Worm (Caenorhabditis elegans): Measurements from ENCODE around the gene sftb-2.

sftb-2 gene

ce11 chrV:151310-151709 lies 23.3 kb downstream of the sftb-2 start, which contains the start of gene W03F9.4:
TSS of gene W03F9.4 (minus strand) at chrV:151388.
- TF ChIP-seq T22C8.4 (GFP tag; IDR thresholded peaks at IDR 0.05) (no peak), cog-1 (tag; optimal IDR thresholded peaks at IDR 0.05) (no peak), ztf-29 (GFP tag; IDR thresholded peaks at IDR 0.05) (no peak), med-1 (GFP tag; optimal IDR thresholded peaks at IDR 0.05; ENCODE audit: insufficient read depth) (no peak), flt-1 (GFP tag; IDR thresholded peaks at IDR 0.05) (no peak), ref-1 (GFP tag; conservative IDR thresholded peaks at IDR 0.05) (no peak), ztf-23 (GFP tag; IDR thresholded peaks at IDR 0.05) (no peak), klf-2 (GFP tag; conservative IDR thresholded peaks at IDR 0.05) (no peak), tab-1 (GFP tag; IDR thresholded peaks at IDR 0.05) (no peak)

DNA sequence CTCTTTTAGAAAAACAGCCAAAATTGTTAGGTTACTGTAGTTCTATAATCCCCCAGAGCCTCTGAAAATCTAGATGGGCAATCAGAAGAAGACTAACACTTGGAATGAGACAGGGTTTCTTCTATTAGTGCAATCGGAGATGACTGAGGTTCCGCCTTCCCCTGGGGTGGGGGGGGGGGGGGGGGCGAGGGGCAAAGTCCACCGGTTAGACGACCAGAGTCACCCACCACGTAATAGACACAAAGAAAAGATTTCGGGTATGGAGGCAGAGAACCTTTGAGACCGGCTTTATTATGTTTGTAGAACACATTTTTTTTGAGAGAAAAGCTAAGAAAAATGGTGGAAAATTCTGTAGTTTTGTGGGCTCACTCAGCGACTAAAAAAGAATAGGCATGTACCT lies 24.1 kb downstream of the sftb-2 start:
- TF ChIP-seq ztf-29 (GFP tag; IDR thresholded peaks at IDR 0.05) (no peak), T22C8.4 (GFP tag; IDR thresholded peaks at IDR 0.05) (no peak), klf-2 (GFP tag; conservative IDR thresholded peaks at IDR 0.05) (no peak), flt-1 (GFP tag; IDR thresholded peaks at IDR 0.05) (0 out of 2 replicates have a peak, but pooled peaks have one; percentile 41)

DNA sequence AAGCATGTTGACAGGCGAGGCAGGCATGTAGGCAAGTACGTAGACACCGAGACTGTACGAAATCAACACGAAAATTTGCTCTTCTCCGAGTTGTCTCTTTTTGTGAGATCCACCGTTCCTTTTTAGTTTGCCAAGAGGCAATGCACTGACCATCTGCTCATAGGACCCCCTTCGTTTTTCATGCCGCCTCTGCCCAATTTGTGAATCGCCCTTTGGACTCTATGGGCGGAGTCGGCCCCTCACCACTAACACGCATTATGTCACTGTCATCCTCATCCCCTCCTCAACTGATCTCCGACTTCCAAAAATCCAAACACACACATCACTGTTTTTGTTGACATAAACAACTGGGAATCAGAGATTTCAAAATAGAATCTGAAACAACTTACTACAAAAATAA lies 25.8 kb downstream of the sftb-2 start:
- TF ChIP-seq med-1 (GFP tag; optimal IDR thresholded peaks at IDR 0.05; ENCODE audit: insufficient read depth): no peak
- TF ChIP-seq ztf-23 (GFP tag; IDR thresholded peaks at IDR 0.05): 0 out of 2 replicates have a peak, but pooled peaks have one; percentile 7
- TF ChIP-seq ref-1 (GFP tag; conservative IDR thresholded peaks at IDR 0.05): no peak
- 0 out of 2 replicates have a peak, but pooled peaks have one; percentile 7 for TF ChIP-seq T22C8.4 (GFP tag; IDR thresholded peaks at IDR 0.05)
- TF ChIP-seq ztf-29 (GFP tag; IDR thresholded peaks at IDR 0.05): no peak
- TF ChIP-seq tab-1 (GFP tag; IDR thresholded peaks at IDR 0.05): 0 out of 2 replicates have a peak, but pooled peaks have one; percentile 65
- TF ChIP-seq flt-1 (GFP tag; IDR thresholded peaks at IDR 0.05): 0 out of 2 replicates have a peak, but pooled peaks have one; percentile 25

DNA sequence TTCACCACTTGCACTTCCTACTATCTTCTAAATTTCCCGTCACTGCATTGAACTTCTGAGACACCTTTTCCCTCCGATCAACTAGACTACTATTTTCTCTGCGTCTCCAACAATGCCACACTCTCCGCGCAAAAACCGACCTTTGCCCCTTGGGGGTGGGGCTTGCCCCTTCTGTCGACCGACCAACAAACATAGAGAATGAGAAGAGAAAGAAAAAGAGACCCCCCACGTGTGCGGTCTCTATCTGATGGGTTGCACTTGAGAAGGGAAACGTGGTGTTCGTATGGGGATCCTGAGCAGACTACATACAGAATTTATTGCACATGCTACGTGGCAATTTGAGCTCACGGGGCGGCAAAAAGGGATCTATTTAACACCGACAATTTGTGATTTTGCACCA lies 27.2 kb downstream of the sftb-2 start:
- 0 out of 2 replicates have a peak, but pooled peaks have one; percentile 55 for TF ChIP-seq flt-1 (GFP tag; IDR thresholded peaks at IDR 0.05)
- TF ChIP-seq T22C8.4 (GFP tag; IDR thresholded peaks at IDR 0.05): no peak
- TF ChIP-seq med-1 (GFP tag; optimal IDR thresholded peaks at IDR 0.05; ENCODE audit: insufficient read depth): no peak
- TF ChIP-seq ztf-29 (GFP tag; IDR thresholded peaks at IDR 0.05): no peak
- 0 out of 2 replicates have a peak, but pooled peaks have one; percentile 9 for TF ChIP-seq klf-2 (GFP tag; conservative IDR thresholded peaks at IDR 0.05)
- TF ChIP-seq ref-1 (GFP tag; conservative IDR thresholded peaks at IDR 0.05): no peak
- TF ChIP-seq ztf-23 (GFP tag; IDR thresholded peaks at IDR 0.05): peak; percentile 51; the same call in 1 of the 2 replicates

ce11 chrV:156044-156869 lies 28.2 kb downstream of the sftb-2 start, which contains the start of gene ttb-1:
TSS of gene ttb-1 (plus strand) at chrV:156819.
- TF ChIP-seq ztf-23 (GFP tag; IDR thresholded peaks at IDR 0.05) (peak; percentile 52; the same call in 1 of the 2 replicates), ref-1 (GFP tag; conservative IDR thresholded peaks at IDR 0.05) (no peak), T22C8.4 (GFP tag; IDR thresholded peaks at IDR 0.05) (no peak), tab-1 (GFP tag; IDR thresholded peaks at IDR 0.05) (no peak; the same call in 1 of the 2 replicates), flt-1 (GFP tag; IDR thresholded peaks at IDR 0.05) (peak; percentile 63; the same call in 1 of the 2 replicates), ztf-29 (GFP tag; IDR thresholded peaks at IDR 0.05) (peak; percentile 49; the same call in 1 of the 2 replicates), cog-1 (tag; optimal IDR thresholded peaks at IDR 0.05) (no peak), klf-2 (GFP tag; conservative IDR thresholded peaks at IDR 0.05) (no peak), med-1 (GFP tag; optimal IDR thresholded peaks at IDR 0.05; ENCODE audit: insufficient read depth) (no peak)

ce11 chrV:166687-167086 lies 38.6 kb downstream of the sftb-2 start, which contains the start of gene Y108G3AL.2:
TSS of gene Y108G3AL.2 (plus strand) at chrV:166987.
- TF ChIP-seq tab-1 (GFP tag; IDR thresholded peaks at IDR 0.05): no peak
- no peak for TF ChIP-seq flt-1 (GFP tag; IDR thresholded peaks at IDR 0.05)
- no peak for TF ChIP-seq ztf-23 (GFP tag; IDR thresholded peaks at IDR 0.05)
- TF ChIP-seq ztf-29 (GFP tag; IDR thresholded peaks at IDR 0.05): no peak
- TF ChIP-seq klf-2 (GFP tag; conservative IDR thresholded peaks at IDR 0.05): no peak

- TF ChIP-seq cog-1 (tag; optimal IDR thresholded peaks at IDR 0.05) (no peak), flt-1 (GFP tag; IDR thresholded peaks at IDR 0.05) (no peak), T22C8.4 (GFP tag; IDR thresholded peaks at IDR 0.05) (no peak), ref-1 (GFP tag; conservative IDR thresholded peaks at IDR 0.05) (no peak), ztf-23 (GFP tag; IDR thresholded peaks at IDR 0.05) (no peak), tab-1 (GFP tag; IDR thresholded peaks at IDR 0.05) (no peak)
Measured at ce11 chrV:172110-172509, 44.1 kb downstream of the sftb-2 start, which contains the start of gene cfap-36. TSS of gene cfap-36 (minus strand) at chrV:172210.

DNA sequence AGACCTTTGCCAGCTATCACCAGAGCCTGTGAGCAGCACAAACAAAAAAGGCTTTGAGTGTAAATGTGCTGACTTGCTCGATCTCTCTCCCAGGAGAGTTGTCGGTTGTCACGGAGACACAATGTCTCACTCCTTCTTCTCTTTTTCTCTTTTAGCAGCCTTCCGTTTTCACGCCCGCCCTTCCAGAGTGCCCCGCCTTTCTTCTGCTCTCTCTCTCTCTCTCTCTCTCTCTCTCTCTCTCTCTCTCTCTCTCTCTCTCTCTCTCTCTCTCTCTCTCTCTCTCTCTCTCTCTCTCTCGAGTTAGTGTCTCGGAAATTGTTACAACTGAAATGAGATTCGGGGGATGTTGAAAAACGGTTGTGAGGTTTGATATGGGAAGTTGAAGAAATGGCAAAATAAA lies 45.4 kb downstream of the sftb-2 start:
- TF ChIP-seq cog-1 (tag; optimal IDR thresholded peaks at IDR 0.05) (no peak), flt-1 (GFP tag; IDR thresholded peaks at IDR 0.05) (no peak), ztf-23 (GFP tag; IDR thresholded peaks at IDR 0.05) (no peak), ztf-29 (GFP tag; IDR thresholded peaks at IDR 0.05) (no peak), klf-2 (GFP tag; conservative IDR thresholded peaks at IDR 0.05) (0 out of 2 replicates have a peak, but pooled peaks have one; percentile 31)

DNA sequence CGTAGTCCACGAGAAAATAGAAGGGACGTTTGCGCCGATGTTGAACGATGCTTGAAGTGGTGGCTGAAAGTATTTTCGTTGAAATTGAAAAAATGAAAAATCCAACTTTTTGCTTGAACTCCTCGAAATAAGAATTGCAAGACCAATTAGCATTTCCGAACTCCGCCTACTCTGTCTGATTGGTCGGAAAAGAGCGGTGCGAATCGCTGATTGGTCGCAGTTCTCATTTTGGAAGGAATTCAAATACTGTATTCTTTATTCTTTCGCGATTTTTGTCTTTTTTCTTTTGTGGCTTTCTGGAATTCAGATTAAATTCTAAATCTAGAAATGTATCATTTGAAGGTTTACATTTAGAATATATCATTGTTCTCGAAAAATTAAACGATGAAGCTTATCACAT lies 46.5 kb downstream of the sftb-2 start:
- no peak for TF ChIP-seq cog-1 (tag; optimal IDR thresholded peaks at IDR 0.05)
- TF ChIP-seq flt-1 (GFP tag; IDR thresholded peaks at IDR 0.05): no peak

ce11 chrV:176870-177467 lies 48.9 kb downstream of the sftb-2 start, which contains the start of gene cul-3:
TSS of gene cul-3 (plus strand) at chrV:177417.
- TF ChIP-seq ztf-23 (GFP tag; IDR thresholded peaks at IDR 0.05) (no peak), tab-1 (GFP tag; IDR thresholded peaks at IDR 0.05) (no peak), ztf-29 (GFP tag; IDR thresholded peaks at IDR 0.05) (no peak), med-1 (GFP tag; optimal IDR thresholded peaks at IDR 0.05; ENCODE audit: insufficient read depth) (no peak), ref-1 (GFP tag; conservative IDR thresholded peaks at IDR 0.05) (no peak), cog-1 (tag; optimal IDR thresholded peaks at IDR 0.05) (no peak), flt-1 (GFP tag; IDR thresholded peaks at IDR 0.05) (no peak), T22C8.4 (GFP tag; IDR thresholded peaks at IDR 0.05) (no peak), klf-2 (GFP tag; conservative IDR thresholded peaks at IDR 0.05) (no peak)
